Fruit fly (Drosophila melanogaster): ENCODE data around the gene CG13123.
A peak's percentile ranks its signal among the peaks of the same experiment; 100 is the strongest.

The CG13123 gene

dm6 chr2L:9792945-9793344 lies at the start of gene CG13123:
TSS of gene CG13123 (minus strand) at chr2L:9793107.
- no peak for TF ChIP-seq CG17801 (GFP tag; optimal IDR thresholded peaks at IDR 0.05; ENCODE audit: partially characterized antibody)

DNA sequence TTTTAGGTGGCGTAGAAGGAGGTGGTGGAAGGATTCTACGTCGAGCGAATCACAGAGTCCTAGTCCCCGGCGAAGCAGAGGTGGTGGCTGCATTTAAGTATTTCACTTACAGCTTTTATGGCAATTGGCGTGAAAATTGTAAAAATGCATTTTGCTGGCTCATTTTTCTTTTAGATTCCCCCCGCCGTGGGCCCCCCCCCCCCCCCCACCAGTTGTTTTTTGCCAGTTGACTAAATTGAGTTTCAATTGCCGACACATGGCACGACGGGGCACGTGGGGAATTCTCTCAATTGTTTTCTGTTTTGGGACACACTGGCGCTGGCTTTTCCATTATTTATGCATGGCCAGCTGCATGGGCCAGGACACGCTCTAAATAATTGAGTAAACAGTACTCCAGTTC lies 43.9 kb upstream of the CG13123 start:
- TF ChIP-seq CG17801 (GFP tag; optimal IDR thresholded peaks at IDR 0.05; ENCODE audit: partially characterized antibody), result no peak

DNA sequence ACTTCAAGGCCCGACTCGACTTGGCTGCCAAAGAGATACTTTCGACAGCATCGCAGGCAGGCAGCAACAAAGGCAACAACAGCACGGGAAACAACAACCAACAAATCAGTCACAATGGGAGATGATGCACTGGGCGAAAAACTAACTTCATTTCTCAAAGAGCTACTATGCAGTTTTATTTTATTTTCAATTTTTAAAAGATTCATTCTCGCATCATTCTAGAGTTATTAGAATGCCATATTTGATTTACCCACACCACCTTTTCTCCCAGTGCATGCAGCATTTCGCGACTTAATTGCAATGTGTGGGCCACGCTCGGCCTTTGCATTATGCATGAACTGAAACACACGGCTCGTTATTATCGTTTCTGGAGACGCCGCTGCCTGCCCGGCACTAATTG lies 36.0 kb upstream of the CG13123 start:
- TF ChIP-seq CG17801 (GFP tag; optimal IDR thresholded peaks at IDR 0.05; ENCODE audit: partially characterized antibody), result no peak

DNA sequence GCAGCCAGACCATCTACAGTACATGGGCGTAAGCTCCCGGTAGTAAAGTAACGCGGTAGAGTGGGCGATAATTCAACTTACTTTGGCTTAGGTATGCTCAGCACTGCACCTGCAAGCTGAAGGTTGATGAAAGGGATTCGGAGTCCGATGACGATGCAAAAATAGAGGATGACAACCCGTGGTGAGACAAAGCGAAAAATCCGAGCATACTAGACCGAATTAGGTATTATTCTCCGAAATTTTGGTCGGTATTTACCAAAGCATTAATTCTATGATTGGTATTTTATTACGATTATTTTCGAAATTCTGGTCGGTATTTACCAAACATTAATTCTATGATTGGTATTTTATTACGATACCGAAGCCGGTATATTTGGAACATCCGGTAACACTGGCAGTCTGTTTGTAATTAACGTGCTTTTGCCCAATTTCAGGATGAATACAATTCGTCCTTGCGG lies 2.3 kb downstream of the CG13123 start, which contains the start of gene CG4036:
Gene CG4036, plus strand, starts transcription at position 348 of the 458 bp plus-strand sequence.
- TF ChIP-seq CG17801 (GFP tag; optimal IDR thresholded peaks at IDR 0.05; ENCODE audit: partially characterized antibody), result peak; percentile 53

DNA sequence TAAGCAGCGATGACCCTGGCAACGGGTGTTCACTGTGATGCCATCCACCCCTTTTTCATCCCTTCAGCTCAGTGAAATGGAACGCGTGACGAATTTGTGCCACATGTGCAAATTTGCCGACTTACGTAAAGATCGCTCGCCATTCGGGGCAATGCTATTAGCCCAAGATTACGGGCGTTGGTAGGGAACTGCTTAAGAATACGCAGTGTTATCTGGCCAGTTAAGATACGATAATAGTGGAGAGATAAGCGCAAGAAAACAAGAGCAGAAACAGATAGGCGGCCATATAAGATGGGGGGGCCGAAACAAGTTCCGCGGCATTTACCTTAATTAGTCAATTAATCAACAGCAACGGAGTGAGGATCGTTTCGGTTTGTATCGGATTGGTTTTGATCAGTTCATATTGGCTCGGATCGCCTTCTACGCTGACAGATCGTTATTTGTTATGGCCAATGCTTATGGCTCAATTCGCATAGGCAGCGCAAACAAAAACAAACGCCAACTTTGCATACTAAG lies 6.9 kb downstream of the CG13123 start:
- TF ChIP-seq CG17801 (GFP tag; optimal IDR thresholded peaks at IDR 0.05; ENCODE audit: partially characterized antibody), result no peak

DNA sequence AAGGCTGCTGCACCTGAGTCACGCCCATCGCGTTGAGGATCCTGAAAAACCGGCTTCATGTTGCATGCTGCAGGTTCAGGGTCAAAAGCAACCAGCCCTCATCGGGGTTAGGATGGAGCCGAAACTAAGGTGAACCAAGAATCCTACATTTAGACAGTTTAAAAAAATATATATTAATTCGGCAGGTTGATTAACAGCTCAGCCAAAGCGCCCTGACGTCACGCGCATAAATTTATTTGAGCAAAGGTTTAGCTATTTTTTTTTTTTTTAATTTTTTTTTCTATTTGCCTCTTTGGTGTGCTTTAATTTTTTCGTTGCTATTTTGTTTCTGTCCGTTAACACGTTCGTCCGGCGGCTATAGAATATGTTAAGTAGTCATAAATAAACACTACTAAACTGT lies 8.4 kb downstream of the CG13123 start:
- TF ChIP-seq CG17801 (GFP tag; optimal IDR thresholded peaks at IDR 0.05; ENCODE audit: partially characterized antibody), result no peak

dm6 chr2L:9783130-9783529 lies 9.8 kb downstream of the CG13123 start:
- TF ChIP-seq CG17801 (GFP tag; optimal IDR thresholded peaks at IDR 0.05; ENCODE audit: partially characterized antibody), result no peak

- TF ChIP-seq CG17801 (GFP tag; optimal IDR thresholded peaks at IDR 0.05; ENCODE audit: partially characterized antibody), result peak; percentile 85
Measured at dm6 chr2L:9782176-9782581, 10.7 kb downstream of the CG13123 start, which contains the start of gene IP3K1. TSS of gene IP3K1 (plus strand) at chr2L:9782384.

dm6 chr2L:9779754-9780153 lies 13.2 kb downstream of the CG13123 start:
- no peak for TF ChIP-seq CG17801 (GFP tag; optimal IDR thresholded peaks at IDR 0.05; ENCODE audit: partially characterized antibody)

dm6 chr2L:9779147-9779546 lies 13.8 kb downstream of the CG13123 start:
- TF ChIP-seq CG17801 (GFP tag; optimal IDR thresholded peaks at IDR 0.05; ENCODE audit: partially characterized antibody), result peak; percentile 17

DNA sequence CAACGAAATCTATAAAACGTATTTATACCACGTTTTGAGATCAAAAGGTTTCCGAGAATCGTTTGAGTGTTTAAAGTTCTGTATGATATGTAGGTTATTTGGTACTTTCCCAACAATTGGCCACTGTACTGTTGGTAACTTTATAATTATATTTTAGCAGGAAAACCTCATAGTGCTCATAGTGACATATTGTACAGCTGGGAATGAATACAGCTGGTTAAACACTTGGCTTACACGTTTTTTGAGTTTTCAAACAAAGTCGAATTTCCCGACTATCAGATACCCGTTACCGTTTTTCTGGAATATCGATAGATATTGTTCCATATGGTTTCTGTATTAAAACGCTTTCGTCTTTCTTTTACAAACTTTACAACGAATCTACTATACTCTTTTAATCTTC lies 14.5 kb downstream of the CG13123 start:
- no peak for TF ChIP-seq CG17801 (GFP tag; optimal IDR thresholded peaks at IDR 0.05; ENCODE audit: partially characterized antibody)

- no peak for TF ChIP-seq CG17801 (GFP tag; optimal IDR thresholded peaks at IDR 0.05; ENCODE audit: partially characterized antibody)
Measured at dm6 chr2L:9777927-9778326, 15.0 kb downstream of the CG13123 start.

DNA sequence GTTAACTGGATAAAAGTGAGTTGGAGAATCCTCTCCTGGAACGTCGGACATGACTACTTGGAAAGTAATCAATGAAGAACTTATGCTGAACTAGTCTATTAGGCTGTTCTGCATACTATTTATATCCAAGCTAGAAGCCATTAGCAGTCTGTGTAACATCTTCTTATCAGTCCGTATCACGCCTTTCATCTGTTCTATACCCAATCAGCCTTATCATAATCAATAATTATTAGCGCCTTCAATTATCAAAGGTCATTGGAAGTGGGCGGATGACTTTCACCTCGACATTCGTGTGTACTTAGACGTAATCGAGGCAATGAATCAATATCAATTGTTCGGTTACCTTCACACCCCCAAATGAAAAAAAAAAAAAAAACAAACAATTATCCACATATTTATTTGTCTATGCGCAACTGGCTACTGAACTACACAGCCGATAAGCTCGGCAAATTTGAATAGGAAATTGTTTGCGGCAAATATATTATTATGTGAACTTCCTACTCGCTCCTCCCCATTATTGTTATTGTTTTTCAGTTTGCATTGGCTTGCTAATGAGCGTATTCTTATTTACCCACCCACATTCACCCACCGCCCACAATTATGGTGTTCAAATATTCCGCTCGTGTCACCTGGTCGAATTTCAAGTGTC lies 17.8 kb downstream of the CG13123 start, which contains the start of the genes ppk11 and ppk16:
Gene ppk11, minus strand, starts transcription at position 51 of the 649 bp plus-strand sequence.
Gene ppk16, minus strand, starts transcription at position 51 of the 649 bp plus-strand sequence.
- no peak for TF ChIP-seq CG17801 (GFP tag; optimal IDR thresholded peaks at IDR 0.05; ENCODE audit: partially characterized antibody)

DNA sequence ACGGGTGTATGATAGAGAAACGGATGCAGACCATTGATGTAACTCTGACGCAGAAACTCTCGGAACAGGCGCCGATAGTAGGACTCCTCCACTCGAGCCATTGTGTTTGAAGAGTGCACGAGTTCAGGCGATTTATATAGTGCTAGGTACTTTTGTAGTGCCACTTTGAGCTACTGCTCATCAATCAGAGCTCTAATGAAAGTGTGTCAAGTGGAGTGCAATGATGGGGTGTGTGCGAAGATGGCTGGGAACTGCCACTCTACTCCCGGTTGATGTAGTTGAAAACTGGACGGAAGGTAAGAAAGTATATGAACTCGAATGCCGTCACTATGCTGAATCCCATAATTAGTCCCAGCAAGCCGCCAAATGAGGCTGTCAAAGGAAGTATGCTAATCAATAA lies 22.0 kb downstream of the CG13123 start, which contains the start of gene ppk18:
Gene ppk18, minus strand, starts transcription at position 101 of the 400 bp plus-strand sequence.
- no peak for TF ChIP-seq CG17801 (GFP tag; optimal IDR thresholded peaks at IDR 0.05; ENCODE audit: partially characterized antibody)

DNA sequence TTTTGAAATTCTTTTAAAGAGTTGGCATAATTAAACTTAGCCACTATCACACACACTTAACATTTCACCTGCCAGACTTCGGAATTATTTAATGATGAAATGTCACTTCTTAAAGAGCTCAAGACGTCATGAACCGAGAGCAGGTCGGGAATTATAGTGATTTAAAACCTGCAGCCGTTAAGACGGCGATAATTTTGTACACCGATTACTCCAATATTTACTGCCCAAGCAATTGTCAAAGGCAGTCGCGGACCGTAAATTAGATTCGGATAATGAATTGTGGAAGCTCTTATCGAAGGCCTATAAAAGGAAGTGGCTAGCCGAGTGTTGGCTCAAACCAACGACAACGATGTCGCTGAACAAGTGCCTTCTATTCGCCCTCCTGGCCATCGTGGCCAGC lies 24.2 kb downstream of the CG13123 start, which contains the start of gene CG17633:
Gene CG17633, plus strand, starts transcription at position 326 of the 400 bp plus-strand sequence.
- no peak for TF ChIP-seq CG17801 (GFP tag; optimal IDR thresholded peaks at IDR 0.05; ENCODE audit: partially characterized antibody)

dm6 chr2L:9766758-9767157 lies 26.1 kb downstream of the CG13123 start, which contains the start of gene CG4017:
TSS of gene CG4017 (plus strand) at chr2L:9767058.
- TF ChIP-seq CG17801 (GFP tag; optimal IDR thresholded peaks at IDR 0.05; ENCODE audit: partially characterized antibody), result no peak
